Worm (Caenorhabditis elegans) whole organism, L4/young adult: ENCODE results near the gene best-16.

Experiments used
- W03F9.2 ChIP-seq: fragments of 150-350 bp; optimal IDR thresholded peaks from 2 replicates; lab custom pipeline; 2014; ENCODE audit warnings: missing biosample characterization, missing genetic modification characterization
- dao-5 ChIP-seq: sonication (generic microtip); optimal IDR thresholded peaks from 2 replicates; lab custom pipeline; 2016; ENCODE audit warnings: missing genotype, missing genetic modification characterization, moderate library complexity, missing compliant biosample characterization
- him-1 ChIP-seq: sonication (generic microtip); optimal IDR thresholded peaks from 2 replicates; lab custom pipeline; 2016; ENCODE audit warnings: missing genotype, missing genetic modification reagents, missing genetic modification characterization, missing compliant biosample characterization

- TF ChIP-seq him-1 (no peak), W03F9.2 (tag; lab: Kevin White, UChicago) (no peak), dao-5 (tag; lab: Kevin White, UChicago) (no peak)
Observed at ce11 chrIV:7186756-7187155, 8.9 kb downstream of the best-16 start, which contains the start of gene str-249.
